Worm (Caenorhabditis elegans) whole organism, L1 larva: ENCODE measurements around the gene gas-1.

Source experiments
- fkh-10 ChIP-seq: sonication (generic microtip); optimal IDR thresholded peaks from 2 replicates; lab custom pipeline; 2017; ENCODE audit warnings: missing biosample characterization, missing genetic modification reagents, missing genetic modification characterization
- fos-1 ChIP-seq: fragments of 150-350 bp; optimal IDR thresholded peaks from 2 replicates; lab custom pipeline; 2014; ENCODE audit warnings: missing biosample characterization, missing genetic modification characterization
- isw-1 ChIP-seq: fragments of 200-800 bp; sonication (Bioruptor generic); IDR thresholded peaks from 2 replicates; pipeline ENCODE4 v1.3.6; 2022; ENCODE audit warnings: missing genetic modification characterization, missing compliant biosample characterization
- lin-15B ChIP-seq: fragments of 150-350 bp; sonication (generic microtip); optimal IDR thresholded peaks from 3 replicates; lab custom pipeline; 2014; ENCODE audit warnings: missing biosample characterization, missing genetic modification characterization
- mab-9 ChIP-seq: fragments of 200-800 bp; sonication (Bioruptor generic); IDR thresholded peaks from 2 replicates; pipeline ENCODE4 v1.3.6; 2022; ENCODE audit warnings: missing genetic modification reagents, missing genetic modification characterization, missing compliant biosample characterization
- nhr-237 ChIP-seq: fragments of 150-350 bp; optimal IDR thresholded peaks from 2 replicates; lab custom pipeline; 2014; ENCODE audit warnings: missing biosample characterization, missing genetic modification characterization

- no peak for TF ChIP-seq nhr-237
- no peak for TF ChIP-seq fkh-10 (GFP tag; lab: Kevin White, UChicago)
- TF ChIP-seq lin-15B, result no peak
- TF ChIP-seq mab-9 (GFP tag; lab: Robert Waterston, UW), result no peak
- TF ChIP-seq isw-1 (GFP tag; lab: Robert Waterston, UW), result no peak
- TF ChIP-seq fos-1 (tag; lab: Kevin White, UChicago), result no peak
Observed at ce11 chrX:15591068-15591467, 871 bp upstream of the gas-1 start, which contains the start of gene usp-33.
